Fruit fly (Drosophila melanogaster) whole organism, embryonic: ENCODE measurements around the gene Rbcn-3B.
A peak's percentile ranks its signal among the peaks of the same experiment; 100 is the strongest.

Source experiments
- Blimp-1 ChIP-seq: fragments of 200-800 bp; sonication (Bioruptor generic); optimal IDR thresholded peaks from 3 replicates; lab custom pipeline; 2018; ENCODE audit warnings: missing biosample characterization, missing genetic modification characterization, mild to moderate bottlenecking, moderate library complexity, missing genetic modification reagents
- C15 ChIP-seq: fragments of 200-800 bp; sonication (Bioruptor generic); IDR thresholded peaks from 3 replicates; pipeline ENCODE4 v1.3.6; 2022; ENCODE audit warnings: missing biosample characterization, missing genetic modification characterization
- CG10366 ChIP-seq: fragments of 200-800 bp; sonication (Bioruptor generic); IDR thresholded peaks from 2 replicates; pipeline ENCODE4 v1.3.6; 2022; ENCODE audit warnings: missing biosample characterization, missing genetic modification characterization
- CG12071 ChIP-seq: fragments of 200-800 bp; sonication (Bioruptor generic); optimal IDR thresholded peaks from 3 replicates; lab custom pipeline; 2018; ENCODE audit warnings: missing biosample characterization, mild to moderate bottlenecking, missing genetic modification characterization
- CG12744 ChIP-seq: fragments of 200-800 bp; sonication (Bioruptor generic); optimal IDR thresholded peaks from 2 replicates; lab custom pipeline; 2016; ENCODE audit warnings: missing biosample characterization, missing genetic modification characterization
- CG13123 ChIP-seq: fragments of 200-800 bp; sonication (Bioruptor generic); optimal IDR thresholded peaks from 2 replicates; lab custom pipeline; 2016; ENCODE audit warnings: missing biosample characterization, missing genetic modification characterization
- CG13424 ChIP-seq: fragments of 200-800 bp; sonication (Bioruptor generic); optimal IDR thresholded peaks from 2 replicates; lab custom pipeline; 2019; ENCODE audit warnings: missing biosample characterization, mild to moderate bottlenecking, missing genetic modification characterization, moderate library complexity
- CG14050 ChIP-seq: fragments of 200-800 bp; sonication (Bioruptor generic); IDR thresholded peaks from 3 replicates; pipeline ENCODE4 v1.3.6; 2022; ENCODE audit warnings: missing biosample characterization, missing genetic modification characterization
- CG14441 ChIP-seq: fragments of 200-800 bp; sonication (Bioruptor generic); IDR thresholded peaks from 2 replicates; pipeline ENCODE4 v1.3.6; 2022; ENCODE audit warnings: missing biosample characterization, missing genetic modification characterization
- CG15601 ChIP-seq: fragments of 200-800 bp; sonication (Bioruptor generic); optimal IDR thresholded peaks from 3 replicates; lab custom pipeline; 2019; ENCODE audit warnings: missing biosample characterization, mild to moderate bottlenecking, missing genetic modification characterization, moderate library complexity
- CG17385 ChIP-seq: fragments of 200-800 bp; sonication (Bioruptor generic); optimal IDR thresholded peaks from 3 replicates; lab custom pipeline; 2018; ENCODE audit warnings: missing biosample characterization, mild to moderate bottlenecking, missing genetic modification characterization
- CG17912 ChIP-seq: fragments of 200-800 bp; sonication (Bioruptor generic); optimal IDR thresholded peaks from 2 replicates; lab custom pipeline; 2018; ENCODE audit warnings: missing biosample characterization, mild to moderate bottlenecking, missing genetic modification characterization
- CG1792 ChIP-seq: fragments of 200-800 bp; sonication (Bioruptor generic); optimal IDR thresholded peaks from 2 replicates; lab custom pipeline; 2016; ENCODE audit warnings: missing biosample characterization, missing genetic modification characterization
- CG18476 ChIP-seq: fragments of 200-800 bp; sonication (Bioruptor generic); optimal IDR thresholded peaks from 2 replicates; lab custom pipeline; 2016; ENCODE audit warnings: missing biosample characterization, mild to moderate bottlenecking, missing genetic modification characterization
- CG2712 ChIP-seq: fragments of 200-800 bp; optimal IDR thresholded peaks from 3 replicates; lab custom pipeline; 2019; ENCODE audit warnings: missing biosample characterization, mild to moderate bottlenecking, missing genetic modification characterization, moderate library complexity
- CG3065 ChIP-seq: fragments of 200-800 bp; sonication (Bioruptor generic); optimal IDR thresholded peaks from 2 replicates; lab custom pipeline; 2016; ENCODE audit warnings: missing biosample characterization, missing genetic modification characterization
- CG31388 ChIP-seq: fragments of 200-800 bp; sonication (Bioruptor generic); optimal IDR thresholded peaks from 2 replicates; lab custom pipeline; 2016; ENCODE audit warnings: missing biosample characterization, missing genetic modification characterization
- CG6254 ChIP-seq: fragments of 200-800 bp; sonication (Bioruptor generic); optimal IDR thresholded peaks from 3 replicates; lab custom pipeline; 2017; ENCODE audit warnings: mild to moderate bottlenecking, missing biosample characterization, missing genetic modification reagents, missing genetic modification characterization
- CG7839 ChIP-seq: fragments of 200-800 bp; sonication (Bioruptor generic); optimal IDR thresholded peaks from 3 replicates; lab custom pipeline; 2018; ENCODE audit warnings: missing biosample characterization, mild to moderate bottlenecking, missing genetic modification characterization, moderate library complexity
- CG8359 ChIP-seq: fragments of 200-800 bp; sonication (Bioruptor generic); optimal IDR thresholded peaks from 2 replicates; lab custom pipeline; 2017; ENCODE audit warnings: missing biosample characterization, mild to moderate bottlenecking, missing genetic modification characterization, borderline replicate concordance
- CG8478 ChIP-seq: fragments of >200 bp; optimal IDR thresholded peaks from 2 replicates; lab custom pipeline; 2018
- CG9215 ChIP-seq: fragments of 200-800 bp; sonication (Bioruptor generic); IDR thresholded peaks from 2 replicates; pipeline ENCODE4 v1.3.6; 2022; ENCODE audit warnings: missing biosample characterization, missing genetic modification characterization
- D ChIP-seq, 2 experiments: fragments of 200-800 bp in 1 of 2; fragments of >200 bp in 1 of 2; sonication (Bioruptor generic) in 1 of 2; optimal IDR thresholded peaks; 2 replicates in 1 of 2; 3 replicates in 1 of 2; lab custom pipeline; 2017; ENCODE audit warnings: mild to moderate bottlenecking in 1 of 2, missing biosample characterization in 1 of 2, missing genetic modification characterization in 1 of 2, missing genetic modification reagents in 1 of 2
- Deaf1 ChIP-seq: fragments of 200-800 bp; optimal IDR thresholded peaks from 3 replicates; lab custom pipeline; 2019; ENCODE audit warnings: missing biosample characterization, mild to moderate bottlenecking, missing genetic modification characterization, moderate library complexity
- Dip2 ChIP-seq: fragments of 200-800 bp; sonication (Bioruptor generic); IDR thresholded peaks from 2 replicates; pipeline ENCODE4 v1.3.6; 2022; ENCODE audit warnings: missing biosample characterization, missing genetic modification characterization
- Ets65A ChIP-seq: fragments of 200-800 bp; sonication (Bioruptor generic); peaks from one replicate; lab custom pipeline; 2016; ENCODE audit warnings: missing biosample characterization, missing genetic modification characterization
- Fer2 ChIP-seq: fragments of 200-800 bp; sonication (Bioruptor generic); optimal IDR thresholded peaks from 2 replicates; lab custom pipeline; 2018; ENCODE audit warnings: missing biosample characterization, mild to moderate bottlenecking, missing genetic modification characterization, moderate library complexity
- Lhr ChIP-seq: fragments of 200-800 bp; sonication (Bioruptor generic); optimal IDR thresholded peaks from 3 replicates; lab custom pipeline; 2017; ENCODE audit warnings: mild to moderate bottlenecking, missing biosample characterization, missing genetic modification reagents, missing genetic modification characterization
- NC2α ChIP-seq: fragments of 200-800 bp; sonication (Bioruptor generic); optimal IDR thresholded peaks from 2 replicates; lab custom pipeline; 2016; ENCODE audit warnings: missing biosample characterization, missing genetic modification characterization
- Nf-YB ChIP-seq: fragments of 200-800 bp; sonication (Bioruptor generic); optimal IDR thresholded peaks from 3 replicates; lab custom pipeline; 2019; ENCODE audit warnings: missing biosample characterization, mild to moderate bottlenecking, missing genetic modification characterization, moderate library complexity
- Rfx ChIP-seq: fragments of 200-800 bp; sonication (Bioruptor generic); IDR thresholded peaks from 2 replicates; pipeline ENCODE4 v1.3.6; 2022; ENCODE audit warnings: missing biosample characterization, missing genetic modification characterization
- Rx ChIP-seq: fragments of 200-800 bp; sonication (Bioruptor generic); IDR thresholded peaks from 2 replicates; pipeline ENCODE4 v1.3.6; 2022; ENCODE audit warnings: missing biosample characterization, missing genetic modification characterization
- Sox102F ChIP-seq: fragments of 200-800 bp; sonication (Bioruptor generic); optimal IDR thresholded peaks from 2 replicates; lab custom pipeline; 2018; ENCODE audit warnings: missing biosample characterization, mild to moderate bottlenecking, missing genetic modification characterization, moderate library complexity
- aop ChIP-seq: fragments of 200-800 bp; sonication (Bioruptor generic); IDR thresholded peaks from 2 replicates; pipeline ENCODE4 v1.3.6; 2022; ENCODE audit warnings: missing biosample characterization, missing genetic modification characterization
- ap ChIP-seq: fragments of 200-800 bp; sonication (Bioruptor generic); IDR thresholded peaks from 2 replicates; pipeline ENCODE4 v1.3.6; 2022; ENCODE audit warnings: missing biosample characterization, missing genetic modification characterization
- bab2 ChIP-seq: fragments of 200-800 bp; sonication (Bioruptor generic); optimal IDR thresholded peaks from 2 replicates; lab custom pipeline; 2016; ENCODE audit warnings: missing biosample characterization, missing genetic modification characterization
- cad ChIP-seq: fragments of >200 bp; optimal IDR thresholded peaks from 2 replicates; lab custom pipeline; 2017; ENCODE audit warnings: missing biosample characterization, missing genetic modification characterization
- chn ChIP-seq: fragments of 200-800 bp; sonication (Bioruptor generic); optimal IDR thresholded peaks from 2 replicates; lab custom pipeline; 2016; ENCODE audit warnings: missing biosample characterization, missing genetic modification characterization
- ci ChIP-seq: fragments of 200-800 bp; sonication (Bioruptor generic); IDR thresholded peaks from 3 replicates; pipeline ENCODE4 v1.3.6; 2022; ENCODE audit warnings: missing biosample characterization, missing genetic modification characterization
- fd64A ChIP-seq: fragments of 200-800 bp; sonication (Bioruptor generic); optimal IDR thresholded peaks from 3 replicates; lab custom pipeline; 2018; ENCODE audit warnings: missing biosample characterization, mild to moderate bottlenecking, missing genetic modification characterization
- hkb ChIP-seq, 2 experiments: fragments of 200-800 bp in 1 of 2; fragments of >200 bp in 1 of 2; sonication (Bioruptor generic) in 1 of 2; IDR thresholded peaks in 1 of 2; optimal IDR thresholded peaks in 1 of 2; 2 replicates each; pipeline versions ENCODE4 v1.3.6 to Lab custom; 2017 to 2022; ENCODE audit warnings: missing biosample characterization in 1 of 2, missing genetic modification characterization in 1 of 2
- nau ChIP-seq: fragments of 200-800 bp; sonication (Bioruptor generic); optimal IDR thresholded peaks from 3 replicates; lab custom pipeline; 2017; ENCODE audit warnings: missing biosample characterization, mild to moderate bottlenecking, missing genetic modification characterization, missing genetic modification reagents
- nmo ChIP-seq: fragments of 200-800 bp; sonication (Bioruptor generic); optimal IDR thresholded peaks from 2 replicates; lab custom pipeline; 2018; ENCODE audit warnings: missing biosample characterization, mild to moderate bottlenecking, missing genetic modification characterization, moderate library complexity
- pum ChIP-seq: fragments of 200-800 bp; sonication (Bioruptor generic); optimal IDR thresholded peaks from 2 replicates; lab custom pipeline; 2016; ENCODE audit warnings: missing biosample characterization, missing genetic modification characterization
- rib ChIP-seq: fragments of 200-800 bp; sonication (Bioruptor generic); IDR thresholded peaks from 2 replicates; pipeline ENCODE4 v1.3.6; 2022; ENCODE audit warnings: missing biosample characterization, missing genetic modification characterization
- schlank ChIP-seq: fragments of 200-800 bp; sonication (Bioruptor generic); optimal IDR thresholded peaks from 2 replicates; lab custom pipeline; 2018; ENCODE audit warnings: missing biosample characterization, mild to moderate bottlenecking, missing genetic modification characterization
- sd ChIP-seq: fragments of 200-800 bp; sonication (Bioruptor generic); optimal IDR thresholded peaks from 3 replicates; lab custom pipeline; 2018; ENCODE audit warnings: missing biosample characterization, mild to moderate bottlenecking, missing genetic modification characterization, moderate library complexity
- tin ChIP-seq: fragments of 200-800 bp; sonication (Bioruptor generic); optimal IDR thresholded peaks from 3 replicates; lab custom pipeline; 2016; ENCODE audit warnings: missing biosample characterization, missing genetic modification characterization
- trem ChIP-seq: fragments of 200-800 bp; optimal IDR thresholded peaks from 3 replicates; lab custom pipeline; 2019; ENCODE audit warnings: missing biosample characterization, mild to moderate bottlenecking, missing genetic modification characterization, moderate library complexity
- tup ChIP-seq: fragments of 200-800 bp; sonication (Bioruptor generic); optimal IDR thresholded peaks from 2 replicates; lab custom pipeline; 2016; ENCODE audit warnings: missing biosample characterization, mild to moderate bottlenecking, missing genetic modification characterization, moderate library complexity
- yki ChIP-seq: fragments of >200 bp; optimal IDR thresholded peaks from 3 replicates; lab custom pipeline; 2018

Rbcn-3B gene

DNA sequence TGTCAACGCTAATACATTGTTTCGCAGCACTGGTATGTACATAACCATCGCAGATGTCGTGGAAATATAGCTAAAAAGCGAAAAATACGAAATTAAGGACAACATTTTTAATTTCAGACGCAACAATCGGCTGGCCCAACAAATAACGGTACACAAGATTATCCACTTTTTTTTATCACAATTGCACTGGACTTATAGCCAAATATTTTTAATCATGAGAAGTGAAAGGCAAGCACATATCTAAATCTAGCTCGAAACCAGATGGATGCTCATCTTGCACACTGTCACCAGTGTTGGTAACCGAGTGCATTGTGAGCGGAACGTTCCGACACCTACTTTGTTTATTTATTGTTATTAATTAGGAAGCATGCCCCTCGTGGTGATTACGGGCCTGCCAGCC, 31.3 kb downstream of the Rbcn-3B start, which contains the start of the genes CG3857 and CG3587 (continued):
- TF ChIP-seq CG17385 (peak; percentile 58), rib (no peak), yki (lab: Kevin White, UChicago) (no peak), CG12744 (GFP tag; lab: Kevin White, UChicago) (peak; percentile 33), Dip2 (GFP tag; lab: Robert Waterston, UW) (no peak), tin (GFP tag; lab: Kevin White, UChicago) (peak; percentile 70), D (optimal IDR thresholded peaks at IDR 0.05; lab: Kevin White, UChicago) (no peak), D (GFP tag; optimal IDR thresholded peaks at IDR 0.05; lab: Kevin White, UChicago) (peak; percentile 35), cad (GFP tag; lab: Kevin White, UChicago) (no peak), CG10366 (GFP tag; lab: Robert Waterston, UW) (peak; percentile 75), CG1792 (GFP tag; lab: Kevin White, UChicago) (peak; percentile 53), CG8359 (GFP tag; lab: Kevin White, UChicago) (peak; percentile 16), NC2α (peak; percentile 45), CG13424 (tag; lab: Kevin White, UChicago) (peak; percentile 55), C15 (GFP tag; lab: Robert Waterston, UW) (no peak), ci (no peak), trem (tag; lab: Kevin White, UChicago) (peak; percentile 58), aop (no peak), fd64A (GFP tag; lab: Kevin White, UChicago) (no peak), CG3065 (GFP tag; lab: Kevin White, UChicago) (no peak), Rx (GFP tag; lab: Robert Waterston, UW) (peak; percentile 45; the same call in 1 of the 2 replicates), CG14050 (GFP tag; lab: Robert Waterston, UW) (peak; percentile 53; the same call in 1 of the 3 replicates), Lhr (GFP tag; lab: Kevin White, UChicago) (peak; percentile 25), CG18476 (GFP tag; lab: Kevin White, UChicago) (peak; percentile 56), tup (GFP tag; lab: Kevin White, UChicago) (peak; percentile 2), Blimp-1 (GFP tag; lab: Kevin White, UChicago) (peak; percentile 49), CG6254 (GFP tag; lab: Kevin White, UChicago) (no peak), Sox102F (GFP tag; lab: Kevin White, UChicago) (peak; percentile 54), CG17912 (GFP tag; lab: Kevin White, UChicago) (no peak), Nf-YB (peak; percentile 44), pum (GFP tag; lab: Kevin White, UChicago) (peak; percentile 66), CG14441 (GFP tag; lab: Robert Waterston, UW) (peak; percentile 50), Rfx (peak; percentile 78), chn (peak; percentile 83), CG12071 (GFP tag; lab: Kevin White, UChicago) (no peak), CG13123 (GFP tag; lab: Kevin White, UChicago) (peak; percentile 54), CG9215 (GFP tag; lab: Robert Waterston, UW) (peak; percentile 77), CG7839 (peak; percentile 67), hkb (optimal IDR thresholded peaks at IDR 0.05; lab: Kevin White, UChicago) (no peak), hkb (GFP tag; IDR thresholded peaks at IDR 0.05; lab: Robert Waterston, UW) (peak; percentile 40; the same call in 1 of the 2 replicates), ap (GFP tag; lab: Robert Waterston, UW) (0 out of 2 replicates have a peak, but pooled peaks have one; percentile 18), nau (GFP tag; lab: Kevin White, UChicago) (no peak), CG31388 (GFP tag; lab: Kevin White, UChicago) (peak; percentile 11), Ets65A (GFP tag; lab: Kevin White, UChicago) (peak; percentile 99), CG8478 (lab: Kevin White, UChicago) (no peak), schlank (tag; lab: Kevin White, UChicago) (peak; percentile 29), nmo (GFP tag; lab: Kevin White, UChicago) (peak; percentile 83), sd (tag; lab: Kevin White, UChicago) (peak; percentile 68), CG2712 (peak; percentile 77), Fer2 (tag; lab: Kevin White, UChicago) (peak; percentile 10), bab2 (GFP tag; lab: Kevin White, UChicago) (peak; percentile 83), Deaf1 (peak; percentile 39), CG15601 (peak; percentile 53)
